Fruit fly (Drosophila melanogaster) S2 (cell line): ENCODE data around the gene CG17717.

Experiments
- CG8478 ChIP-seq: fragments of >200 bp; optimal IDR thresholded peaks from 2 replicates; lab custom pipeline; 2018
- CTCF ChIP-seq, 2 experiments: fragments of >200 bp; optimal IDR thresholded peaks; 2 replicates each; lab custom pipeline; 2018

CG17717 gene

dm6 chrX:6592745-6593144 is 3.7 kb downstream of the CG17717 start:
- TF ChIP-seq CTCF (optimal IDR thresholded peaks at IDR 0.05; lab: Kevin White, UChicago) (no peak), CG8478 (lab: Kevin White, UChicago) (no peak)

- TF ChIP-seq CG8478 (lab: Kevin White, UChicago) (no peak), CTCF (optimal IDR thresholded peaks at IDR 0.05; lab: Kevin White, UChicago) (no peak)
Measured at dm6 chrX:6596788-6597187, 7.7 kb downstream of the CG17717 start, which contains the start of gene APC7. Gene APC7 (plus strand): TSS chrX:6597088.

dm6 chrX:6599233-6599632 is 10.1 kb downstream of the CG17717 start:
- peak in 1 of 2 experiments; percentile 35 for TF ChIP-seq CTCF (optimal IDR thresholded peaks at IDR 0.05; lab: Kevin White, UChicago)
- TF ChIP-seq CG8478 (lab: Kevin White, UChicago): no peak

dm6 chrX:6599880-6600279 is 10.8 kb downstream of the CG17717 start, which contains the start of gene pigs:
Gene pigs (plus strand): TSS chrX:6600062.
- no peak for TF ChIP-seq CG8478 (lab: Kevin White, UChicago)
- no peak for TF ChIP-seq CTCF (optimal IDR thresholded peaks at IDR 0.05; lab: Kevin White, UChicago)

dm6 chrX:6601144-6601543 is 12.1 kb downstream of the CG17717 start:
- TF ChIP-seq CTCF (optimal IDR thresholded peaks at IDR 0.05; lab: Kevin White, UChicago): no peak
- no peak for TF ChIP-seq CG8478 (lab: Kevin White, UChicago)

dm6 chrX:6601641-6602276 is 12.7 kb downstream of the CG17717 start:
- TF ChIP-seq CG8478 (lab: Kevin White, UChicago) (no peak), CTCF (optimal IDR thresholded peaks at IDR 0.05; lab: Kevin White, UChicago) (no peak)

dm6 chrX:6604706-6605105 is 15.6 kb downstream of the CG17717 start:
- TF ChIP-seq CG8478 (lab: Kevin White, UChicago) (no peak), CTCF (optimal IDR thresholded peaks at IDR 0.05; lab: Kevin White, UChicago) (no peak)

dm6 chrX:6611831-6612230 is 22.7 kb downstream of the CG17717 start:
- TF ChIP-seq CTCF (optimal IDR thresholded peaks at IDR 0.05; lab: Kevin White, UChicago) (no peak), CG8478 (lab: Kevin White, UChicago) (no peak)

dm6 chrX:6612509-6612908 is 23.4 kb downstream of the CG17717 start:
- TF ChIP-seq CG8478 (lab: Kevin White, UChicago) (no peak), CTCF (optimal IDR thresholded peaks at IDR 0.05; lab: Kevin White, UChicago) (no peak)

dm6 chrX:6613581-6613980 is 24.5 kb downstream of the CG17717 start:
- TF ChIP-seq CG8478 (lab: Kevin White, UChicago): no peak

dm6 chrX:6614266-6614665 is 25.2 kb downstream of the CG17717 start:
- TF ChIP-seq CTCF (optimal IDR thresholded peaks at IDR 0.05; lab: Kevin White, UChicago) (no peak), CG8478 (lab: Kevin White, UChicago) (no peak)

- TF ChIP-seq CTCF (optimal IDR thresholded peaks at IDR 0.05; lab: Kevin White, UChicago): no peak
- TF ChIP-seq CG8478 (lab: Kevin White, UChicago): no peak
Measured at dm6 chrX:6615476-6615875, 26.4 kb downstream of the CG17717 start.

dm6 chrX:6616771-6617170 is 27.7 kb downstream of the CG17717 start:
- TF ChIP-seq CG8478 (lab: Kevin White, UChicago): no peak
- TF ChIP-seq CTCF (optimal IDR thresholded peaks at IDR 0.05; lab: Kevin White, UChicago): no peak

- TF ChIP-seq CTCF (optimal IDR thresholded peaks at IDR 0.05; lab: Kevin White, UChicago): no peak
- TF ChIP-seq CG8478 (lab: Kevin White, UChicago): no peak
Measured at dm6 chrX:6617372-6617771, 28.3 kb downstream of the CG17717 start.

- TF ChIP-seq CTCF (optimal IDR thresholded peaks at IDR 0.05; lab: Kevin White, UChicago) (no peak), CG8478 (lab: Kevin White, UChicago) (no peak)
Measured at dm6 chrX:6621566-6622006, 32.5 kb downstream of the CG17717 start.
